Comparison of ENCODE assay signal across 5 worm cellular contexts in genomic region chrIV:8043722-8044121, ce11.
A peak's percentile ranks its signal among the peaks of the same experiment; 100 is the strongest.
TF ChIP-seq lines count a peak whose summit lies in the region.

No protein-coding gene starts in this region.

TF ChIP-seq in whole organism, L1 larva, 84 proteins besides CTCF, POLR2A, EP300 and RAD21 (continues in another document):
- TF ChIP-seq lir-3 (tag; optimal IDR thresholded peaks at IDR 0.05; lab: Kevin White, UChicago; ENCODE audit: poor library complexity) (no peak), mef-2 (tag; optimal IDR thresholded peaks at IDR 0.05; lab: Kevin White, UChicago) (no peak), elt-3 (tag; optimal IDR thresholded peaks at IDR 0.05; lab: Kevin White, UChicago) (peak in 1 of 6 experiments; percentile 15), grh-1 (GFP tag; IDR thresholded peaks at IDR 0.05; lab: Robert Waterston, UW) (0 out of 2 replicates have a peak, but pooled peaks have one; percentile 12), pqm-1 (tag; optimal IDR thresholded peaks at IDR 0.05; lab: Kevin White, UChicago) (no peak), fkh-8 (tag; optimal IDR thresholded peaks at IDR 0.05; lab: Kevin White, UChicago) (no peak), isw-1 (GFP tag; IDR thresholded peaks at IDR 0.05; lab: Robert Waterston, UW) (no peak), hlh-17 (GFP tag; optimal IDR thresholded peaks at IDR 0.05; lab: Kevin White, UChicago; ENCODE audit: borderline replicate concordance) (no peak), unc-62 (GFP tag; optimal IDR thresholded peaks at IDR 0.05; lab: Kevin White, UChicago) (no peak), lin-39 (tag; optimal IDR thresholded peaks at IDR 0.05; lab: Kevin White, UChicago) (no peak), nhr-84 (tag; optimal IDR thresholded peaks at IDR 0.05; lab: Kevin White, UChicago) (no peak), hpl-2 (GFP tag; optimal IDR thresholded peaks at IDR 0.05; lab: Kevin White, UChicago) (no peak), dsc-1 (tag; optimal IDR thresholded peaks at IDR 0.05; lab: Kevin White, UChicago) (no peak), lin-14 (GFP tag; optimal IDR thresholded peaks at IDR 0.05; lab: Kevin White, UChicago) (no peak), ama-1 (optimal IDR thresholded peaks at IDR 0.05; lab: Kevin White, UChicago) (no peak), aly-2 (tag; optimal IDR thresholded peaks at IDR 0.05; lab: Kevin White, UChicago) (no peak), sox-4 (tag; optimal IDR thresholded peaks at IDR 0.05; lab: Kevin White, UChicago) (no peak), nhr-47 (tag; optimal IDR thresholded peaks at IDR 0.05; lab: Kevin White, UChicago) (no peak), C16A3.4 (tag; optimal IDR thresholded peaks at IDR 0.05; lab: Kevin White, UChicago) (no peak)

TF ChIP-seq in whole organism, L2 larva, 48 proteins besides CTCF, POLR2A, EP300 and RAD21:
- TF ChIP-seq skn-1 (tag; optimal IDR thresholded peaks at IDR 0.05; lab: Kevin White, UChicago) (no peak), fos-1 (tag; optimal IDR thresholded peaks at IDR 0.05; lab: Kevin White, UChicago) (peak; percentile 47)
TF ChIP-seq in whole organism, L2 larva: peak in this region for 1.

TF ChIP-seq in whole organism, L3 larva, 47 proteins besides CTCF, POLR2A, EP300 and RAD21:
- no peak for TF ChIP-seq skn-1 (tag; optimal IDR thresholded peaks at IDR 0.05; lab: Kevin White, UChicago)
- no peak for TF ChIP-seq lin-39 (tag; optimal IDR thresholded peaks at IDR 0.05; lab: Kevin White, UChicago)
- no peak for TF ChIP-seq nhr-11 (tag; optimal IDR thresholded peaks at IDR 0.05; lab: Kevin White, UChicago)
- TF ChIP-seq snpc-4 (tag; optimal IDR thresholded peaks at IDR 0.05; lab: Kevin White, UChicago), result no peak
- TF ChIP-seq nhr-43 (tag; optimal IDR thresholded peaks at IDR 0.05; lab: Kevin White, UChicago; ENCODE audit: poor library complexity, severe bottlenecking), result peak; percentile 47
- TF ChIP-seq elt-3 (tag; optimal IDR thresholded peaks at IDR 0.05; lab: Kevin White, UChicago), result peak in 1 of 3 experiments; percentile 30
- TF ChIP-seq elt-1 (tag; optimal IDR thresholded peaks at IDR 0.05; lab: Kevin White, UChicago), result no peak

TF ChIP-seq in whole organism, L4 larva, 104 proteins besides CTCF, POLR2A, EP300 and RAD21:
- TF ChIP-seq spr-1 (tag; optimal IDR thresholded peaks at IDR 0.05; lab: Kevin White, UChicago), result no peak
- TF ChIP-seq nhr-48 (tag; optimal IDR thresholded peaks at IDR 0.05; lab: Kevin White, UChicago), result peak; percentile 62
- peak; percentile 0 for TF ChIP-seq nhr-76 (tag; optimal IDR thresholded peaks at IDR 0.05; lab: Kevin White, UChicago)
- peak; percentile 17 for TF ChIP-seq hlh-11 (tag; optimal IDR thresholded peaks at IDR 0.05; lab: Kevin White, UChicago)
- no peak for TF ChIP-seq F44E2.7 (GFP tag; IDR thresholded peaks at IDR 0.05; lab: Robert Waterston, UW)
- TF ChIP-seq mdl-1 (tag; optimal IDR thresholded peaks at IDR 0.05; lab: Kevin White, UChicago), result peak in 1 of 2 experiments; percentile 40
- no peak for TF ChIP-seq daf-19 (GFP tag; conservative IDR thresholded peaks at IDR 0.05; lab: Robert Waterston, UW)
- peak; percentile 19 for TF ChIP-seq nhr-25 (tag; optimal IDR thresholded peaks at IDR 0.05; lab: Kevin White, UChicago; ENCODE audit: borderline replicate concordance, insufficient read depth)
- TF ChIP-seq nhr-28 (tag; optimal IDR thresholded peaks at IDR 0.05; lab: Kevin White, UChicago), result peak; percentile 54

TF ChIP-seq in whole organism, young adult, 124 proteins besides CTCF, POLR2A, EP300 and RAD21:
- no peak for TF ChIP-seq nfya-1 (tag; optimal IDR thresholded peaks at IDR 0.05; lab: Kevin White, UChicago; ENCODE audit: borderline replicate concordance, insufficient read depth)
- no peak for TF ChIP-seq lag-1 (GFP tag; IDR thresholded peaks at IDR 0.05; lab: Robert Waterston, UW)
- peak; percentile 13 for TF ChIP-seq atf-7 (tag; optimal IDR thresholded peaks at IDR 0.05; lab: Kevin White, UChicago)
- TF ChIP-seq die-1 (tag; optimal IDR thresholded peaks at IDR 0.05; lab: Kevin White, UChicago), result no peak
- no peak for TF ChIP-seq nhr-120 (GFP tag; IDR thresholded peaks at IDR 0.05; lab: Robert Waterston, UW)
TF ChIP-seq in whole organism, young adult: peak in this region for 1.
